Comparison of ENCODE assay signal across 1 fruit fly cellular context in the genomic region with DNA sequence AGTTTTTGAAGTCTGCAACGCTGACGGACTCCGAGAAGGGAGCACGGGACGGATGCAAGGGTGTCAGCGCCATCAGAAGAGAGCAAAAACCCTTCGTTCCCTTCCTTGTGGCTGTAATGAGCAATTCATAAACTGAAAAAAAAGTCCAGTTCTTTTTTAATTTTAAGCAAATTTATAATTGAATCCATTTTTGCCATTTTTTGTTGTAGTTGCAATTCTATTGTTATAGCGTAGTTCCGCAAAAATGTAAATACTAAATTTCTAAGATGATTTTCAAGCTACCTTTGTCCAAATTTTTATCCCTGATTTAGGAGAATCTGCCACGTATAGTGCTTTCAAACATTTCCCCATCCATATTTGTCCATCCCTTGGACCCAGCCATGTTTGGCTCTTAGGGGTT.
TF ChIP-seq lines count a peak whose summit lies in the region.

No protein-coding gene starts in this region.

TF ChIP-seq in whole organism, embryonic, 481 proteins besides CTCF, POLR2A, EP300 and RAD21 (continued from another document):
- no peak for TF ChIP-seq CG6854 (GFP tag; optimal IDR thresholded peaks at IDR 0.05; lab: Kevin White, UChicago)
- peak; percentile 14 for TF ChIP-seq nmo (GFP tag; optimal IDR thresholded peaks at IDR 0.05; lab: Kevin White, UChicago)
- no peak for TF ChIP-seq CG43689 (GFP tag; IDR thresholded peaks at IDR 0.05; lab: Robert Waterston, UW)
- TF ChIP-seq CG7839 (tag; optimal IDR thresholded peaks at IDR 0.05; lab: Kevin White, UChicago), result peak; percentile 12
- no peak for TF ChIP-seq Ada2b (GFP tag; IDR thresholded peaks at IDR 0.05; lab: Robert Waterston, UW)
- TF ChIP-seq Doc3 (GFP tag; IDR thresholded peaks at IDR 0.05; lab: Robert Waterston, UW; ENCODE audit: partially characterized antibody), result no peak
- no peak for TF ChIP-seq CG13894 (tag; optimal IDR thresholded peaks at IDR 0.05; lab: Kevin White, UChicago)
- no peak for TF ChIP-seq ap (GFP tag; IDR thresholded peaks at IDR 0.05; lab: Robert Waterston, UW)
- TF ChIP-seq gem (tag; optimal IDR thresholded peaks at IDR 0.05; lab: Kevin White, UChicago), result peak; percentile 48
- TF ChIP-seq phol (tag; optimal IDR thresholded peaks at IDR 0.05; lab: Kevin White, UChicago), result peak; percentile 30
- no peak for TF ChIP-seq ara (GFP tag; IDR thresholded peaks at IDR 0.05; lab: Robert Waterston, UW)
- no peak for TF ChIP-seq CG14050 (GFP tag; IDR thresholded peaks at IDR 0.05; lab: Robert Waterston, UW)
- TF ChIP-seq Lhr (GFP tag; optimal IDR thresholded peaks at IDR 0.05; lab: Kevin White, UChicago), result no peak
- no peak for TF ChIP-seq CG7271 (tag; optimal IDR thresholded peaks at IDR 0.05; lab: Kevin White, UChicago)
- no peak for TF ChIP-seq zen (tag; optimal IDR thresholded peaks at IDR 0.05; lab: Kevin White, UChicago)
- no peak for TF ChIP-seq Nf-YA (GFP tag; IDR thresholded peaks at IDR 0.05; lab: Robert Waterston, UW)
- no peak for TF ChIP-seq slou (GFP tag; optimal IDR thresholded peaks at IDR 0.05; lab: Kevin White, UChicago)
- no peak for TF ChIP-seq CG2875 (GFP tag; optimal IDR thresholded peaks at IDR 0.05; lab: Kevin White, UChicago)
- TF ChIP-seq so (GFP tag; IDR thresholded peaks at IDR 0.05; lab: Robert Waterston, UW), result no peak
- TF ChIP-seq CG9797 (GFP tag; optimal IDR thresholded peaks at IDR 0.05; lab: Kevin White, UChicago), result no peak
- TF ChIP-seq CG17328 (GFP tag; IDR thresholded peaks at IDR 0.05; lab: Robert Waterston, UW), result no peak
- TF ChIP-seq ssp (GFP tag; IDR thresholded peaks at IDR 0.05; lab: Robert Waterston, UW), result no peak
- no peak for TF ChIP-seq Elba2 (GFP tag; optimal IDR thresholded peaks at IDR 0.05; lab: Kevin White, UChicago)
- TF ChIP-seq crp (GFP tag; optimal IDR thresholded peaks at IDR 0.05; lab: Kevin White, UChicago), result no peak
- no peak for TF ChIP-seq CG11456 (GFP tag; IDR thresholded peaks at IDR 0.05; lab: Robert Waterston, UW)
- peak; percentile 32 for TF ChIP-seq Blimp-1 (GFP tag; optimal IDR thresholded peaks at IDR 0.05; lab: Kevin White, UChicago)
- TF ChIP-seq CG8924 (tag; optimal IDR thresholded peaks at IDR 0.05; lab: Kevin White, UChicago), result peak; percentile 19
- no peak for TF ChIP-seq kay (GFP tag; optimal IDR thresholded peaks at IDR 0.05; lab: Kevin White, UChicago)
- TF ChIP-seq unpg (GFP tag; optimal IDR thresholded peaks at IDR 0.05; lab: Kevin White, UChicago), result peak; percentile 15
- no peak for TF ChIP-seq ftz-f1 (GFP tag; optimal IDR thresholded peaks at IDR 0.05; lab: Kevin White, UChicago)
- no peak for TF ChIP-seq trh (GFP tag; optimal IDR thresholded peaks at IDR 0.05; lab: Kevin White, UChicago)
- peak; percentile 50 for TF ChIP-seq CG2678 (tag; optimal IDR thresholded peaks at IDR 0.05; lab: Kevin White, UChicago)
- TF ChIP-seq Pdp1 (GFP tag; optimal IDR thresholded peaks at IDR 0.05; lab: Kevin White, UChicago), result no peak
- TF ChIP-seq HLHmδ (GFP tag; optimal IDR thresholded peaks at IDR 0.05; lab: Kevin White, UChicago), result no peak
- TF ChIP-seq fd102C (GFP tag; optimal IDR thresholded peaks at IDR 0.05; lab: Kevin White, UChicago), result no peak
- no peak for TF ChIP-seq pb (GFP tag; optimal IDR thresholded peaks at IDR 0.05; lab: Kevin White, UChicago)
- TF ChIP-seq Dek (tag; optimal IDR thresholded peaks at IDR 0.05; lab: Kevin White, UChicago), result no peak
- TF ChIP-seq ATbp (GFP tag; optimal IDR thresholded peaks at IDR 0.05; lab: Kevin White, UChicago), result no peak
- TF ChIP-seq tna (GFP tag; IDR thresholded peaks at IDR 0.05; lab: Robert Waterston, UW; ENCODE audit: partially characterized antibody), result no peak
- no peak for TF ChIP-seq rib (GFP tag; IDR thresholded peaks at IDR 0.05; lab: Robert Waterston, UW)
- no peak for TF ChIP-seq CG9609 (GFP tag; optimal IDR thresholded peaks at IDR 0.05; lab: Kevin White, UChicago)
- TF ChIP-seq CG12219 (GFP tag; optimal IDR thresholded peaks at IDR 0.05; lab: Kevin White, UChicago), result no peak
- no peak for TF ChIP-seq chm (GFP tag; IDR thresholded peaks at IDR 0.05; lab: Robert Waterston, UW)
- TF ChIP-seq gfzf (GFP tag; optimal IDR thresholded peaks at IDR 0.05; lab: Kevin White, UChicago), result no peak
- no peak for TF ChIP-seq crc (GFP tag; optimal IDR thresholded peaks at IDR 0.05; lab: Kevin White, UChicago)
- TF ChIP-seq dimm (GFP tag; IDR thresholded peaks at IDR 0.05; lab: Robert Waterston, UW), result no peak
- no peak for TF ChIP-seq Dll (GFP tag; IDR thresholded peaks at IDR 0.05; lab: Robert Waterston, UW; ENCODE audit: partially characterized antibody)
- TF ChIP-seq Myb (GFP tag; optimal IDR thresholded peaks at IDR 0.05; lab: Kevin White, UChicago), result no peak
- no peak for TF ChIP-seq Adf1 (GFP tag; IDR thresholded peaks at IDR 0.05; lab: Robert Waterston, UW)
- no peak for TF ChIP-seq CG1529 (GFP tag; optimal IDR thresholded peaks at IDR 0.05; lab: Kevin White, UChicago)
- no peak for TF ChIP-seq CG1832 (GFP tag; optimal IDR thresholded peaks at IDR 0.05; lab: Kevin White, UChicago)
- TF ChIP-seq CG9932 (GFP tag; IDR thresholded peaks at IDR 0.05; lab: Robert Waterston, UW), result no peak
- TF ChIP-seq fu2 (GFP tag; optimal IDR thresholded peaks at IDR 0.05; lab: Kevin White, UChicago), result no peak
- TF ChIP-seq ato (GFP tag; IDR thresholded peaks at IDR 0.05; lab: Robert Waterston, UW; ENCODE audit: partially characterized antibody), result no peak
- TF ChIP-seq Sox102F (GFP tag; optimal IDR thresholded peaks at IDR 0.05; lab: Kevin White, UChicago), result peak; percentile 14
- no peak for TF ChIP-seq crol (GFP tag; IDR thresholded peaks at IDR 0.05; lab: Robert Waterston, UW)
- peak; percentile 49 for TF ChIP-seq CG2712 (tag; optimal IDR thresholded peaks at IDR 0.05; lab: Kevin White, UChicago)
- no peak for TF ChIP-seq eve (GFP tag; optimal IDR thresholded peaks at IDR 0.05; lab: Kevin White, UChicago)
- peak; percentile 20 for TF ChIP-seq CoRest (tag; optimal IDR thresholded peaks at IDR 0.05; lab: Kevin White, UChicago)
- no peak for TF ChIP-seq CG8388 (GFP tag; optimal IDR thresholded peaks at IDR 0.05; lab: Kevin White, UChicago)
- TF ChIP-seq pros (GFP tag; optimal IDR thresholded peaks at IDR 0.05; lab: Kevin White, UChicago), result peak; percentile 30
- TF ChIP-seq CG6689 (GFP tag; IDR thresholded peaks at IDR 0.05; lab: Robert Waterston, UW), result 0 out of 2 replicates have a peak, but pooled peaks have one; percentile 15
- no peak for TF ChIP-seq sob (GFP tag; IDR thresholded peaks at IDR 0.05; lab: Robert Waterston, UW)
- no peak for TF ChIP-seq bbx (GFP tag; IDR thresholded peaks at IDR 0.05; lab: Robert Waterston, UW; ENCODE audit: partially characterized antibody)
- no peak for TF ChIP-seq MESR4 (GFP tag; optimal IDR thresholded peaks at IDR 0.05; lab: Kevin White, UChicago)
- peak; percentile 37; the same call in 1 of the 2 replicates for TF ChIP-seq CG31441 (GFP tag; IDR thresholded peaks at IDR 0.05; lab: Robert Waterston, UW)
- no peak for TF ChIP-seq CG30020 (tag; optimal IDR thresholded peaks at IDR 0.05; lab: Kevin White, UChicago)
- TF ChIP-seq CG2120 (GFP tag; optimal IDR thresholded peaks at IDR 0.05; lab: Kevin White, UChicago), result no peak
- no peak for TF ChIP-seq MBD-R2 (GFP tag; IDR thresholded peaks at IDR 0.05; lab: Robert Waterston, UW)
- TF ChIP-seq bsh (GFP tag; optimal IDR thresholded peaks at IDR 0.05; lab: Kevin White, UChicago), result peak in 1 of 2 experiments; percentile 41
